Worm (Caenorhabditis elegans) whole organism, L2 larva: ENCODE results near the gene R05G6.5.

ENCODE experiments used
- R02D3.7 ChIP-seq: fragments of 150-350 bp; optimal IDR thresholded peaks from 2 replicates; lab custom pipeline; 2014; ENCODE audit warnings: missing biosample characterization, missing genetic modification characterization
- ama-1 ChIP-seq: fragments of 150-350 bp; optimal IDR thresholded peaks from 2 replicates; lab custom pipeline; 2018; ENCODE audit warnings: inconsistent platforms
- blmp-1 ChIP-seq: sonication (generic microtip); optimal IDR thresholded peaks from 2 replicates; lab custom pipeline; 2017; ENCODE audit warnings: missing genetic modification characterization, mild to moderate bottlenecking, missing compliant biosample characterization, antibody characterized with exemption, moderate library complexity; ENCODE audit not compliant: insufficient read depth
- dmd-4 ChIP-seq: sonication (generic microtip); optimal IDR thresholded peaks from 2 replicates; lab custom pipeline; 2017; ENCODE audit warnings: missing biosample characterization, missing genetic modification characterization
- elt-3 ChIP-seq: sonication (generic microtip); optimal IDR thresholded peaks from 2 replicates; lab custom pipeline; 2017; ENCODE audit warnings: missing biosample characterization, missing genetic modification characterization
- lsy-2 ChIP-seq, 2 experiments: fragments of 150-350 bp in 1 of 2; sonication (generic microtip) in 1 of 2; optimal IDR thresholded peaks; 2 replicates each; lab custom pipeline; 2014 to 2017; ENCODE audit warnings: missing biosample characterization in 2 of 2, missing genetic modification characterization in 2 of 2
- mdl-1 ChIP-seq, 2 experiments: fragments of 150-350 bp in 1 of 2; sonication (generic microtip) in 1 of 2; optimal IDR thresholded peaks; 2 replicates each; lab custom pipeline; 2017; ENCODE audit warnings: missing biosample characterization in 2 of 2, missing genetic modification characterization in 2 of 2
- nhr-12 ChIP-seq: fragments of 150-350 bp; optimal IDR thresholded peaks from 2 replicates; lab custom pipeline; 2014; ENCODE audit warnings: missing biosample characterization, missing genetic modification characterization
- nhr-21 ChIP-seq: fragments of 150-350 bp; optimal IDR thresholded peaks from 2 replicates; lab custom pipeline; 2014; ENCODE audit warnings: missing biosample characterization, missing genetic modification characterization
- zag-1 ChIP-seq: fragments of 150-350 bp; optimal IDR thresholded peaks from 2 replicates; lab custom pipeline; 2014; ENCODE audit warnings: missing biosample characterization, missing genetic modification characterization
- ztf-11 ChIP-seq: sonication (generic microtip); optimal IDR thresholded peaks from 2 replicates; lab custom pipeline; 2017; ENCODE audit warnings: missing biosample characterization, missing genetic modification characterization
- ztf-4 ChIP-seq: fragments of 150-350 bp; optimal IDR thresholded peaks from 2 replicates; lab custom pipeline; 2014; ENCODE audit warnings: missing biosample characterization, missing genetic modification characterization

DNA sequence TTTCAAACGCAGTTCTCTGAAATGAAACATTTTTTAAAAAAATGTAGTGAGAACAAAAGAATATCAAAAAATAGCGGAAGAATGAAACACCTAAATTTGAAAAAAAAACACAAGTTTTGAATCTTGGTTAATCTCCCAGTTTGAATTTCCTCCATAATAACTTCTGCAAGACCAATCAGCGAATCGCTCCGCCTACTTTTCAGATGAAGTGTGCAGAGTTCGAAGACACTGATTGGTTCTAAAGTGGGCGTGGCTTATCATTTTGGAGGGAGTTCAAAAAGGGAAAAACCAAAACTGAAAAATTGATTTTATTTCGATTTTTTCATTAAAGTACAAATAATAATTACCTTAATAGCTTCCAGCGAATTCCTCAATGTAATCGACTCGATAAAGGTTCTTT lies 2.7 kb downstream of the R05G6.5 start:
- no peak for TF ChIP-seq R02D3.7 (tag; lab: Kevin White, UChicago)
- TF ChIP-seq dmd-4 (tag; lab: Kevin White, UChicago): no peak
- no peak for TF ChIP-seq blmp-1 (tag; lab: Kevin White, UChicago)
- no peak for TF ChIP-seq ztf-4
- TF ChIP-seq nhr-21 (tag; lab: Kevin White, UChicago): no peak
- TF ChIP-seq elt-3 (tag; lab: Kevin White, UChicago): no peak
- TF ChIP-seq mdl-1 (tag; optimal IDR thresholded peaks at IDR 0.05; lab: Kevin White, UChicago): no peak
- no peak for TF ChIP-seq lsy-2 (tag; optimal IDR thresholded peaks at IDR 0.05; lab: Kevin White, UChicago)
- TF ChIP-seq nhr-12 (tag; lab: Kevin White, UChicago): no peak
- TF ChIP-seq ztf-11: no peak
- TF ChIP-seq zag-1 (tag; lab: Kevin White, UChicago): no peak
- TF ChIP-seq ama-1: no peak
